Fruit fly (Drosophila melanogaster) whole organism, embryonic: Measurements from ENCODE around the gene Or83a.

Source experiments
- Atf-2 ChIP-seq: fragments of 200-800 bp; sonication (Bioruptor generic); optimal IDR thresholded peaks from 2 replicates; lab custom pipeline; 2016; ENCODE audit warnings: missing biosample characterization, missing genetic modification characterization
- BtbVII ChIP-seq: fragments of 200-800 bp; sonication (Bioruptor generic); optimal IDR thresholded peaks from 3 replicates; lab custom pipeline; 2017; ENCODE audit warnings: missing biosample characterization, mild to moderate bottlenecking, missing genetic modification characterization
- CG10267 ChIP-seq: fragments of 200-800 bp; sonication (Bioruptor generic); optimal IDR thresholded peaks from 2 replicates; lab custom pipeline; 2018; ENCODE audit warnings: missing biosample characterization, mild to moderate bottlenecking, missing genetic modification characterization, moderate library complexity
- CG14050 ChIP-seq: fragments of 200-800 bp; sonication (Bioruptor generic); IDR thresholded peaks from 3 replicates; pipeline ENCODE4 v1.3.6; 2022; ENCODE audit warnings: missing biosample characterization, missing genetic modification characterization
- CG14667 ChIP-seq: fragments of 200-800 bp; sonication (Bioruptor generic); IDR thresholded peaks from 2 replicates; pipeline ENCODE4 v1.3.6; 2022; ENCODE audit warnings: missing biosample characterization, missing genetic modification characterization
- CG16779 ChIP-seq: fragments of 200-800 bp; sonication (Bioruptor generic); IDR thresholded peaks from 2 replicates; pipeline ENCODE4 v1.3.6; 2022; ENCODE audit warnings: missing biosample characterization, missing genetic modification characterization
- CG2116 ChIP-seq: fragments of 200-800 bp; sonication (Bioruptor generic); optimal IDR thresholded peaks from 3 replicates; lab custom pipeline; 2018; ENCODE audit warnings: missing biosample characterization, mild to moderate bottlenecking, missing genetic modification characterization
- CG2678 ChIP-seq: fragments of 200-800 bp; sonication (Bioruptor generic); optimal IDR thresholded peaks from 3 replicates; lab custom pipeline; 2019; ENCODE audit warnings: missing biosample characterization, mild to moderate bottlenecking, missing genetic modification characterization, moderate library complexity
- CG3407 ChIP-seq: fragments of 200-800 bp; sonication (Bioruptor generic); optimal IDR thresholded peaks from 2 replicates; lab custom pipeline; 2018; ENCODE audit warnings: missing biosample characterization, mild to moderate bottlenecking, missing genetic modification characterization
- CG4617 ChIP-seq: fragments of 200-800 bp; sonication (Bioruptor generic); optimal IDR thresholded peaks from 3 replicates; lab custom pipeline; 2016; ENCODE audit warnings: missing biosample characterization, missing genetic modification characterization, borderline replicate concordance
- CG4854 ChIP-seq: fragments of 200-800 bp; sonication (Bioruptor generic); optimal IDR thresholded peaks from 2 replicates; lab custom pipeline; 2016; ENCODE audit warnings: missing biosample characterization, missing genetic modification characterization, inconsistent platforms
- CG7928 ChIP-seq: fragments of 200-800 bp; sonication (Bioruptor generic); optimal IDR thresholded peaks from 2 replicates; lab custom pipeline; 2017; ENCODE audit warnings: missing biosample characterization, mild to moderate bottlenecking, missing genetic modification characterization
- CG9876 ChIP-seq: fragments of 200-800 bp; sonication (Bioruptor generic); optimal IDR thresholded peaks from 2 replicates; lab custom pipeline; 2016; ENCODE audit warnings: missing biosample characterization, missing genetic modification characterization
- D19B ChIP-seq: fragments of 200-800 bp; sonication (Bioruptor generic); optimal IDR thresholded peaks from 2 replicates; lab custom pipeline; 2017; ENCODE audit warnings: missing biosample characterization, mild to moderate bottlenecking, missing genetic modification characterization
- Dref ChIP-seq: fragments of 200-800 bp; sonication (Bioruptor generic); IDR thresholded peaks from 2 replicates; pipeline ENCODE4 v1.3.6; 2022; ENCODE audit warnings: missing biosample characterization, missing genetic modification characterization
- E2f1 ChIP-seq: fragments of 200-800 bp; sonication (Bioruptor generic); IDR thresholded peaks from 2 replicates; pipeline ENCODE4 v1.3.6; 2022; ENCODE audit warnings: missing biosample characterization, missing genetic modification characterization
- MESR4 ChIP-seq: fragments of 200-800 bp; sonication (Bioruptor generic); optimal IDR thresholded peaks from 2 replicates; lab custom pipeline; 2018; ENCODE audit warnings: missing biosample characterization, mild to moderate bottlenecking, missing genetic modification characterization, moderate library complexity
- Mad ChIP-seq: fragments of 200-800 bp; sonication (Bioruptor generic); optimal IDR thresholded peaks from 2 replicates; lab custom pipeline; 2016; ENCODE audit warnings: missing biosample characterization, missing genetic modification characterization
- Myb ChIP-seq: fragments of 200-800 bp; sonication (Bioruptor generic); optimal IDR thresholded peaks from 2 replicates; lab custom pipeline; 2016; ENCODE audit warnings: missing biosample characterization, missing genetic modification characterization
- NK7.1 ChIP-seq: fragments of 200-800 bp; sonication (Bioruptor generic); optimal IDR thresholded peaks from 3 replicates; lab custom pipeline; 2016; ENCODE audit warnings: missing biosample characterization, missing genetic modification characterization
- Opbp ChIP-seq: fragments of 200-800 bp; sonication (Bioruptor generic); IDR thresholded peaks from 3 replicates; pipeline ENCODE4 v1.3.6; 2022; ENCODE audit warnings: missing biosample characterization, missing genetic modification characterization; ENCODE audit not compliant: partially characterized antibody
- Pdp1 ChIP-seq, 2 experiments: fragments of 200-800 bp; sonication (Bioruptor generic); optimal IDR thresholded peaks; 3 replicates each; lab custom pipeline; 2016; ENCODE audit warnings: missing biosample characterization in 2 of 2, missing genetic modification characterization in 2 of 2, mild to moderate bottlenecking in 1 of 2, moderate library complexity in 1 of 2
- Scr ChIP-seq: fragments of 200-800 bp; sonication (Bioruptor generic); IDR thresholded peaks from 2 replicates; pipeline ENCODE4 v1.3.6; 2022; ENCODE audit warnings: missing biosample characterization, missing genetic modification characterization; ENCODE audit not compliant: partially characterized antibody
- Xbp1 ChIP-seq: fragments of 200-800 bp; sonication (Bioruptor generic); optimal IDR thresholded peaks from 3 replicates; lab custom pipeline; 2016; ENCODE audit warnings: missing biosample characterization, mild to moderate bottlenecking, missing genetic modification characterization
- ap ChIP-seq: fragments of 200-800 bp; sonication (Bioruptor generic); IDR thresholded peaks from 2 replicates; pipeline ENCODE4 v1.3.6; 2022; ENCODE audit warnings: missing biosample characterization, missing genetic modification characterization
- ase ChIP-seq: fragments of 200-800 bp; sonication (Bioruptor generic); IDR thresholded peaks from 3 replicates; pipeline ENCODE4 v1.3.6; 2022; ENCODE audit warnings: missing biosample characterization, missing genetic modification characterization
- btn ChIP-seq: fragments of 200-800 bp; sonication (Bioruptor generic); optimal IDR thresholded peaks from 2 replicates; lab custom pipeline; 2016; ENCODE audit warnings: missing biosample characterization, missing genetic modification characterization
- cg ChIP-seq: fragments of 200-800 bp; sonication (Bioruptor generic); optimal IDR thresholded peaks from 3 replicates; lab custom pipeline; 2019; ENCODE audit warnings: missing biosample characterization, mild to moderate bottlenecking, missing genetic modification characterization, moderate library complexity
- chif ChIP-seq, 2 experiments: fragments of 200-800 bp; sonication (Bioruptor generic); optimal IDR thresholded peaks; 3 replicates each; lab custom pipeline; 2016; ENCODE audit warnings: missing biosample characterization in 2 of 2, missing genetic modification characterization in 2 of 2
- chinmo ChIP-seq: fragments of 200-800 bp; sonication (Bioruptor generic); IDR thresholded peaks from 4 replicates; pipeline ENCODE4 v1.3.6; 2022; ENCODE audit warnings: missing biosample characterization, missing genetic modification characterization; ENCODE audit not compliant: partially characterized antibody
- crc ChIP-seq: fragments of 200-800 bp; sonication (Bioruptor generic); optimal IDR thresholded peaks from 2 replicates; lab custom pipeline; 2016; ENCODE audit warnings: missing biosample characterization, missing genetic modification characterization
- dan ChIP-seq: fragments of 200-800 bp; sonication (Bioruptor generic); IDR thresholded peaks from 2 replicates; pipeline ENCODE4 v1.3.6; 2022; ENCODE audit warnings: missing biosample characterization, missing genetic modification characterization
- dati ChIP-seq: fragments of 200-800 bp; sonication (Bioruptor generic); IDR thresholded peaks from 2 replicates; pipeline ENCODE4 v1.3.6; 2022; ENCODE audit warnings: missing biosample characterization, missing genetic modification characterization
- dysf ChIP-seq: fragments of 200-800 bp; sonication (Bioruptor generic); IDR thresholded peaks from 3 replicates; pipeline ENCODE4 v1.3.6; 2022; ENCODE audit warnings: missing biosample characterization, missing genetic modification characterization
- emc ChIP-seq: fragments of 200-800 bp; sonication (Bioruptor generic); optimal IDR thresholded peaks from 2 replicates; lab custom pipeline; 2016; ENCODE audit warnings: missing biosample characterization, missing genetic modification characterization
- gem ChIP-seq: fragments of 200-800 bp; sonication (Bioruptor generic); optimal IDR thresholded peaks from 2 replicates; lab custom pipeline; 2019; ENCODE audit warnings: missing biosample characterization, mild to moderate bottlenecking, missing genetic modification characterization, moderate library complexity
- grn ChIP-seq: fragments of 200-800 bp; sonication (Bioruptor generic); optimal IDR thresholded peaks from 3 replicates; lab custom pipeline; 2017; ENCODE audit warnings: missing biosample characterization, missing genetic modification characterization
- gsb ChIP-seq: fragments of 200-800 bp; sonication (Bioruptor generic); IDR thresholded peaks from 2 replicates; pipeline ENCODE4 v1.3.6; 2022; ENCODE audit warnings: missing biosample characterization, missing genetic modification characterization
- klu ChIP-seq: fragments of 200-800 bp; sonication (Bioruptor generic); IDR thresholded peaks from 2 replicates; pipeline ENCODE4 v1.3.6; 2022; ENCODE audit warnings: missing biosample characterization, missing genetic modification characterization
- lmd ChIP-seq: fragments of 200-800 bp; sonication (Bioruptor generic); IDR thresholded peaks from 2 replicates; pipeline ENCODE4 v1.3.6; 2022; ENCODE audit warnings: missing biosample characterization, missing genetic modification characterization
- mam ChIP-seq: fragments of 200-800 bp; sonication (Bioruptor generic); optimal IDR thresholded peaks from 3 replicates; lab custom pipeline; 2016; ENCODE audit warnings: missing biosample characterization, missing genetic modification characterization
- pfk ChIP-seq: fragments of 200-800 bp; sonication (Bioruptor generic); optimal IDR thresholded peaks from 2 replicates; lab custom pipeline; 2018; ENCODE audit warnings: missing biosample characterization, mild to moderate bottlenecking, missing genetic modification characterization, moderate library complexity
- salm ChIP-seq: fragments of 200-800 bp; sonication (Bioruptor generic); optimal IDR thresholded peaks from 2 replicates; lab custom pipeline; 2018; ENCODE audit warnings: missing biosample characterization, mild to moderate bottlenecking, missing genetic modification characterization
- sisA ChIP-seq: fragments of 200-800 bp; sonication (Bioruptor generic); IDR thresholded peaks from 2 replicates; pipeline ENCODE4 v1.3.6; 2022; ENCODE audit warnings: missing biosample characterization, missing genetic modification characterization
- slou ChIP-seq: fragments of 200-800 bp; sonication (Bioruptor generic); optimal IDR thresholded peaks from 3 replicates; lab custom pipeline; 2016; ENCODE audit warnings: missing biosample characterization, missing genetic modification characterization
- stwl ChIP-seq: fragments of 200-800 bp; sonication (Bioruptor generic); optimal IDR thresholded peaks from 3 replicates; lab custom pipeline; 2018; ENCODE audit warnings: missing biosample characterization, mild to moderate bottlenecking, missing genetic modification characterization, moderate library complexity
- tap ChIP-seq: fragments of 200-800 bp; optimal IDR thresholded peaks from 3 replicates; lab custom pipeline; 2019; ENCODE audit warnings: missing biosample characterization, mild to moderate bottlenecking, missing genetic modification characterization, moderate library complexity
- tup ChIP-seq: fragments of 200-800 bp; sonication (Bioruptor generic); optimal IDR thresholded peaks from 2 replicates; lab custom pipeline; 2016; ENCODE audit warnings: missing biosample characterization, mild to moderate bottlenecking, missing genetic modification characterization, moderate library complexity
- usp ChIP-seq: fragments of >200 bp; optimal IDR thresholded peaks from 2 replicates; lab custom pipeline; 2017; ENCODE audit warnings: missing biosample characterization, missing genetic modification characterization
- zfh1 ChIP-seq: fragments of 200-800 bp; sonication (Bioruptor generic); IDR thresholded peaks from 3 replicates; pipeline ENCODE4 v1.3.6; 2022; ENCODE audit warnings: missing biosample characterization, missing genetic modification characterization

The Or83a gene

dm6 chr3R:5368170-5368781, 30.7 kb downstream of the Or83a start, which contains the start of gene Cerk (continued):
- TF ChIP-seq CG4617 (GFP tag; lab: Kevin White, UChicago) (peak; percentile 45), crc (GFP tag; lab: Kevin White, UChicago) (no peak), CG9876 (GFP tag; lab: Kevin White, UChicago) (peak; percentile 62), Atf-2 (GFP tag; lab: Kevin White, UChicago) (peak; percentile 24), Opbp (GFP tag; lab: Robert Waterston, UW) (peak; percentile 79), klu (no peak), CG4854 (GFP tag; lab: Kevin White, UChicago) (no peak), stwl (tag; lab: Kevin White, UChicago) (peak; percentile 74), tap (tag; lab: Kevin White, UChicago) (no peak), lmd (peak; percentile 48; the same call in 1 of the 2 replicates), CG7928 (GFP tag; lab: Kevin White, UChicago) (peak; percentile 91), gem (tag; lab: Kevin White, UChicago) (peak; percentile 27), ase (GFP tag; lab: Robert Waterston, UW) (no peak), grn (GFP tag; lab: Kevin White, UChicago) (no peak), salm (tag; lab: Kevin White, UChicago) (peak; percentile 22), chinmo (peak; percentile 89), E2f1 (GFP tag; lab: Robert Waterston, UW) (peak; percentile 6; the same call in 1 of the 2 replicates), Xbp1 (GFP tag; lab: Kevin White, UChicago) (peak; percentile 40), ap (no peak), zfh1 (GFP tag; lab: Robert Waterston, UW) (0 out of 3 replicates have a peak, but pooled peaks have one; percentile 28), slou (GFP tag; lab: Kevin White, UChicago) (no peak), CG10267 (peak; percentile 27), CG14050 (no peak), Dref (peak; percentile 48), sisA (GFP tag; lab: Robert Waterston, UW) (peak; percentile 17; the same call in 1 of the 2 replicates), usp (GFP tag; lab: Kevin White, UChicago) (no peak), CG3407 (GFP tag; lab: Kevin White, UChicago) (no peak), cg (no peak), chif (GFP tag; optimal IDR thresholded peaks at IDR 0.05; lab: Kevin White, UChicago) (peak in 1 of 2 experiments; percentile 30), mam (GFP tag; lab: Kevin White, UChicago) (peak; percentile 67), NK7.1 (GFP tag; lab: Kevin White, UChicago) (no peak), BtbVII (GFP tag; lab: Kevin White, UChicago) (no peak), Mad (no peak), dysf (peak; percentile 58; the same call in 2 of the 3 replicates), CG2678 (tag; lab: Kevin White, UChicago) (no peak), Pdp1 (GFP tag; optimal IDR thresholded peaks at IDR 0.05; lab: Kevin White, UChicago) (peak in 1 of 2 experiments; percentile 61), CG16779 (GFP tag; lab: Robert Waterston, UW) (no peak), dan (no peak), CG14667 (GFP tag; lab: Robert Waterston, UW) (no peak; the same call in 1 of the 2 replicates), emc (GFP tag; lab: Kevin White, UChicago) (no peak), btn (GFP tag; lab: Kevin White, UChicago) (no peak), Myb (GFP tag; lab: Kevin White, UChicago) (peak; percentile 95), MESR4 (GFP tag; lab: Kevin White, UChicago) (peak; percentile 61), CG2116 (GFP tag; lab: Kevin White, UChicago) (peak; percentile 61), D19B (GFP tag; lab: Kevin White, UChicago) (no peak), tup (GFP tag; lab: Kevin White, UChicago) (no peak), Scr (GFP tag; lab: Robert Waterston, UW) (peak; percentile 55), gsb (GFP tag; lab: Robert Waterston, UW) (no peak), dati (no peak), pfk (GFP tag; lab: Kevin White, UChicago) (no peak)
